Worm (Caenorhabditis elegans): Measurements from ENCODE around the gene lon-8.

DNA sequence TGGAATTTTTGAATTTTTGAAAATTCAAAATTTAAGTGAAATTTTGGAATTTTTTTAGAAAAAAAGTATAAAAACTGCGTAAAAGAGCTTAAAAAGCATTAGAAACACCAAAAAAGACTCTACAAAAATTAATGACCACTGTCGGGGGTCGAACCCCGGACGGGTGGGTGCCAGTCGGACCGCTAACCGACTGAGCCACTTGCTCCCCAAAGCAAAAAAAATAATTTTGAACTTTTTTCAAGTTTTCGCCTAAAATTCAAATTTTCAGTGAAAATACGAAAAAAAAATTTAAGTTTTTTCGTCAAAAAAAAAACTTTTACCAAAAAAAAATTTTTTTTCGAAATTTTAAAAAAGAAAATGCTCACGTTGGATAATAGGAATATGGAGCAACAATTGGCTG is 53.9 kb downstream of the lon-8 start:
- TF ChIP-seq nhr-77 (tag; optimal IDR thresholded peaks at IDR 0.05) (no peak), elt-1 (tag; optimal IDR thresholded peaks at IDR 0.05) (no peak), snpc-4 (tag; optimal IDR thresholded peaks at IDR 0.05) (no peak)

All from whole organism, L2 larva.